Worm (Caenorhabditis elegans): ENCODE measurements around the gene C56A3.6.

DNA sequence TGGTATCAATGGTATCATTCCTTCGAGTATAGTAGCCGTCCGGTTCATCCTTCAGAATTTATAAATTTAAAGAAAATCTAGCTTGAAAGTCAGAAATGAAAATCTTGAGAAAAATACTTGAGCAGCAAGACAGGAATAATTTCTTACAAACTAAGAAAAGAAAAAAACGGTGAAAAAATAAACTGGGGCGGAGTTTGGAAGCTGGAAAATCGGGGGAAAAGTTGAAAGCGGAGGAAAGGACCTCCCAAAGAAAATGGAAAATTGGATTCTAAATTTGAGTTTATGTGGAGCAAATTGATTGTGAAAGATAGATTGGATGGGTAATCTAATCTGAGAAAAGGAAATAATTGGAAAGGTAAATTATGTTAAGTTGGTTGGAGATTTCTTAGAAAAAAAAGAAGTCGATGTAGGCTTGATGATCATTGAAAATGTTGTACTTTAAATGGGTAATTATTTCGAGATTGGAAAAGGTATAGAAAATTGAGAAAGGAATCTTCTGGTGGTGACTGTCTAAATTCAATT lies 20.1 kb downstream of the C56A3.6 start, which contains the start of gene frpr-5:
- no peak for TF ChIP-seq hmbx-1 (tag; optimal IDR thresholded peaks at IDR 0.05)
- no peak for TF ChIP-seq scrt-1 (GFP tag; IDR thresholded peaks at IDR 0.05)
- TF ChIP-seq sea-1 (GFP tag; conservative IDR thresholded peaks at IDR 0.05) = no peak
- no peak for TF ChIP-seq ama-1 (optimal IDR thresholded peaks at IDR 0.05)

All from whole organism, early embryonic.